Worm (Caenorhabditis elegans): Measurements from ENCODE around the gene R04B5.7.

ce11 chrV:10104785-10105310 is 14.5 kb upstream of the R04B5.7 start, which contains the start of gene ugt-17:
- TF ChIP-seq fkh-10 (GFP tag; optimal IDR thresholded peaks at IDR 0.05) (no peak), sox-4 (tag; optimal IDR thresholded peaks at IDR 0.05) (no peak), dve-1 (tag; optimal IDR thresholded peaks at IDR 0.05) (no peak), ceh-9 (tag; optimal IDR thresholded peaks at IDR 0.05) (no peak), zip-5 (tag; optimal IDR thresholded peaks at IDR 0.05) (no peak), pag-3 (tag; optimal IDR thresholded peaks at IDR 0.05; ENCODE audit: borderline replicate concordance) (no peak), unc-86 (tag; optimal IDR thresholded peaks at IDR 0.05) (no peak)

All from whole organism, late embryonic.